Fruit fly (Drosophila melanogaster): ENCODE data around the gene Ctps.
A peak's percentile ranks its signal among the peaks of the same experiment; 100 is the strongest.

The Ctps gene

dm6 chr3L:15136659-15137572 is 39.2 kb downstream of the Ctps start, which contains the start of gene CG12316 (continued):
- peak; percentile 92 for TF ChIP-seq odd (GFP tag; optimal IDR thresholded peaks at IDR 0.05)
- peak; percentile 91 for TF ChIP-seq grau (tag; optimal IDR thresholded peaks at IDR 0.05)
- no peak for TF ChIP-seq Dfd (GFP tag; optimal IDR thresholded peaks at IDR 0.05)
- TF ChIP-seq CG10979 (tag; optimal IDR thresholded peaks at IDR 0.05): peak; percentile 95
- TF ChIP-seq CG6689 (GFP tag; IDR thresholded peaks at IDR 0.05): peak; percentile 91
- TF ChIP-seq CG32772 (GFP tag; IDR thresholded peaks at IDR 0.05): no peak; the same call in none of the 2 replicates
- no peak for TF ChIP-seq yki (optimal IDR thresholded peaks at IDR 0.05)
- TF ChIP-seq CG4282 (GFP tag; optimal IDR thresholded peaks at IDR 0.05): peak; percentile 72
- peak; percentile 92 for TF ChIP-seq gsb-n (tag; optimal IDR thresholded peaks at IDR 0.05)
- TF ChIP-seq Neu2 (GFP tag; optimal IDR thresholded peaks at IDR 0.05; ENCODE audit: borderline replicate concordance): peak; percentile 87
- TF ChIP-seq gro (GFP tag; optimal IDR thresholded peaks at IDR 0.05): peak; percentile 92
- TF ChIP-seq slou (GFP tag; optimal IDR thresholded peaks at IDR 0.05): peak; percentile 9
- TF ChIP-seq Atf-2 (GFP tag; optimal IDR thresholded peaks at IDR 0.05): peak; percentile 89
- TF ChIP-seq CG13624 (GFP tag; optimal IDR thresholded peaks at IDR 0.05): peak; percentile 93
- peak; percentile 89 for TF ChIP-seq Usf (GFP tag; optimal IDR thresholded peaks at IDR 0.05)
- TF ChIP-seq CG6683 (GFP tag; optimal IDR thresholded peaks at IDR 0.05): peak; percentile 81
- peak; percentile 92 for TF ChIP-seq CG15269 (tag; optimal IDR thresholded peaks at IDR 0.05)
- TF ChIP-seq Spps (tag; optimal IDR thresholded peaks at IDR 0.05): peak; percentile 93
- peak; percentile 73 for TF ChIP-seq ttk (GFP tag; IDR thresholded peaks at IDR 0.05)
- peak; percentile 90 for TF ChIP-seq CG8944 (GFP tag; optimal IDR thresholded peaks at IDR 0.05)
- peak; percentile 53 for TF ChIP-seq kay (GFP tag; optimal IDR thresholded peaks at IDR 0.05)
- peak; percentile 93 for TF ChIP-seq Meics (GFP tag; optimal IDR thresholded peaks at IDR 0.05)
- peak; percentile 66; the same call in 1 of the 2 replicates for TF ChIP-seq danr (GFP tag; IDR thresholded peaks at IDR 0.05)
- peak; percentile 89 for TF ChIP-seq disco-r (GFP tag; optimal IDR thresholded peaks at IDR 0.05)
- TF ChIP-seq run (tag; optimal IDR thresholded peaks at IDR 0.05): peak; percentile 79
- peak; percentile 93 for TF ChIP-seq repo (GFP tag; optimal IDR thresholded peaks at IDR 0.05)
- TF ChIP-seq tup (GFP tag; optimal IDR thresholded peaks at IDR 0.05): peak; percentile 87
- no peak for TF ChIP-seq prd (optimal IDR thresholded peaks at IDR 0.05)
- TF ChIP-seq prd (GFP tag; IDR thresholded peaks at IDR 0.05): peak; percentile 89
- peak; percentile 85 for TF ChIP-seq CG3847 (GFP tag; IDR thresholded peaks at IDR 0.05)
- peak; percentile 62; the same call in 2 of the 3 replicates for TF ChIP-seq CG14860 (GFP tag; IDR thresholded peaks at IDR 0.05; ENCODE audit: partially characterized antibody)
- TF ChIP-seq caup (GFP tag; optimal IDR thresholded peaks at IDR 0.05; ENCODE audit: severe bottlenecking): peak; percentile 90
- peak; percentile 71 for TF ChIP-seq wor (GFP tag; IDR thresholded peaks at IDR 0.05)
- peak; percentile 91 for TF ChIP-seq trem (tag; optimal IDR thresholded peaks at IDR 0.05)
- peak; percentile 82; the same call in 1 of the 3 replicates for TF ChIP-seq CG2199 (GFP tag; IDR thresholded peaks at IDR 0.05)
- TF ChIP-seq unpg (GFP tag; optimal IDR thresholded peaks at IDR 0.05): peak; percentile 94
- no peak for TF ChIP-seq crol (GFP tag; IDR thresholded peaks at IDR 0.05)
- TF ChIP-seq Hr51 (GFP tag; optimal IDR thresholded peaks at IDR 0.05): peak; percentile 92 to 94
- TF ChIP-seq sd (tag; optimal IDR thresholded peaks at IDR 0.05): peak; percentile 35
- TF ChIP-seq kni (GFP tag; optimal IDR thresholded peaks at IDR 0.05): peak; percentile 84
- peak; percentile 92 for TF ChIP-seq CG8388 (GFP tag; optimal IDR thresholded peaks at IDR 0.05)
- peak; percentile 85 for TF ChIP-seq ken (GFP tag; IDR thresholded peaks at IDR 0.05)
- peak; percentile 72 for TF ChIP-seq CG7372 (GFP tag; IDR thresholded peaks at IDR 0.05)
- TF ChIP-seq psq (GFP tag; optimal IDR thresholded peaks at IDR 0.05): peak; percentile 29
- TF ChIP-seq ERR (GFP tag; optimal IDR thresholded peaks at IDR 0.05): peak; percentile 87
- peak; percentile 71 for TF ChIP-seq Ptx1 (GFP tag; IDR thresholded peaks at IDR 0.05)
- TF ChIP-seq vfl (GFP tag; optimal IDR thresholded peaks at IDR 0.05): peak; percentile 84
- TF ChIP-seq onecut (GFP tag; IDR thresholded peaks at IDR 0.05): peak; percentile 91
- no peak for TF ChIP-seq CG42726 (GFP tag; IDR thresholded peaks at IDR 0.05; ENCODE audit: partially characterized antibody)

All from whole organism, embryonic.